Fruit fly (Drosophila melanogaster) whole organism, prepupa: Measurements from ENCODE around the gene SP555.

ENCODE experiments used
- CG10631 ChIP-seq: fragments of 200-800 bp; sonication (Bioruptor generic); optimal IDR thresholded peaks from 2 replicates; lab custom pipeline; 2016; ENCODE audit warnings: missing biosample characterization, missing genetic modification characterization
- CG11294 ChIP-seq: fragments of 200-800 bp; sonication (Bioruptor generic); IDR thresholded peaks from 2 replicates; pipeline ENCODE4 v1.3.6; 2022; ENCODE audit warnings: missing biosample characterization, missing genetic modification characterization
- CG15336 ChIP-seq: fragments of 200-800 bp; sonication (Bioruptor generic); IDR thresholded peaks from 2 replicates; pipeline ENCODE4 v1.3.6; 2022; ENCODE audit warnings: missing biosample characterization, missing genetic modification characterization
- CG1621 ChIP-seq: fragments of 200-800 bp; sonication (Bioruptor generic); optimal IDR thresholded peaks from 3 replicates; lab custom pipeline; 2018; ENCODE audit warnings: missing biosample characterization, mild to moderate bottlenecking, missing genetic modification characterization
- CG31627 ChIP-seq: fragments of 200-800 bp; sonication (Bioruptor generic); optimal IDR thresholded peaks from 3 replicates; lab custom pipeline; 2016; ENCODE audit warnings: missing biosample characterization, missing genetic modification characterization
- CG4318 ChIP-seq: fragments of 200-800 bp; sonication (Bioruptor generic); optimal IDR thresholded peaks from 3 replicates; lab custom pipeline; 2017; ENCODE audit warnings: missing biosample characterization, mild to moderate bottlenecking, missing genetic modification characterization
- CG6163 ChIP-seq: fragments of 200-800 bp; sonication (Bioruptor generic); IDR thresholded peaks from 3 replicates; pipeline ENCODE4 v1.3.6; 2022; ENCODE audit warnings: missing biosample characterization, missing genetic modification characterization
- CG6276 ChIP-seq: fragments of 200-800 bp; sonication (Bioruptor generic); optimal IDR thresholded peaks from 2 replicates; lab custom pipeline; 2017; ENCODE audit warnings: missing biosample characterization, mild to moderate bottlenecking, missing genetic modification characterization
- CG6792 ChIP-seq: fragments of 200-800 bp; sonication (Bioruptor generic); optimal IDR thresholded peaks from 3 replicates; lab custom pipeline; 2016; ENCODE audit warnings: missing biosample characterization, missing genetic modification characterization
- CG6854 ChIP-seq: fragments of 200-800 bp; sonication (Bioruptor generic); optimal IDR thresholded peaks from 2 replicates; lab custom pipeline; 2017; ENCODE audit warnings: missing biosample characterization, mild to moderate bottlenecking, missing genetic modification characterization
- CG7368 ChIP-seq: fragments of 200-800 bp; sonication (Bioruptor generic); optimal IDR thresholded peaks from 3 replicates; lab custom pipeline; 2016; ENCODE audit warnings: missing biosample characterization, missing genetic modification characterization
- CG8632 ChIP-seq: fragments of 200-800 bp; sonication (Bioruptor generic); optimal IDR thresholded peaks from 3 replicates; lab custom pipeline; 2016; ENCODE audit warnings: missing biosample characterization, missing genetic modification characterization
- Eip78C ChIP-seq: fragments of 200-800 bp; sonication (Bioruptor generic); peaks from one replicate; lab custom pipeline; 2016; ENCODE audit warnings: missing biosample characterization, missing genetic modification characterization
- Eip93F ChIP-seq: fragments of 200-800 bp; sonication (Bioruptor generic); optimal IDR thresholded peaks from 2 replicates; lab custom pipeline; 2016; ENCODE audit warnings: missing biosample characterization, mild to moderate bottlenecking, missing genetic modification characterization
- Ets96B ChIP-seq: fragments of 200-800 bp; optimal IDR thresholded peaks from 2 replicates; lab custom pipeline; 2019; ENCODE audit warnings: missing biosample characterization, mild to moderate bottlenecking, missing genetic modification characterization, moderate library complexity
- Gug ChIP-seq: fragments of 200-800 bp; sonication (Bioruptor generic); IDR thresholded peaks from 2 replicates; pipeline ENCODE4 v1.3.6; 2022; ENCODE audit warnings: missing biosample characterization, missing genetic modification characterization
- Hr39 ChIP-seq: fragments of 200-800 bp; sonication (Bioruptor generic); optimal IDR thresholded peaks from 2 replicates; lab custom pipeline; 2016; ENCODE audit warnings: missing biosample characterization, missing genetic modification characterization
- Lpt ChIP-seq: fragments of 200-800 bp; sonication (Bioruptor generic); optimal IDR thresholded peaks from 3 replicates; lab custom pipeline; 2016; ENCODE audit warnings: missing biosample characterization, missing genetic modification characterization
- Met ChIP-seq: fragments of 200-800 bp; sonication (Bioruptor generic); optimal IDR thresholded peaks from 3 replicates; lab custom pipeline; 2016; ENCODE audit warnings: missing biosample characterization, missing genetic modification characterization
- Sox102F ChIP-seq: fragments of 200-800 bp; sonication (Bioruptor generic); optimal IDR thresholded peaks from 2 replicates; lab custom pipeline; 2016; ENCODE audit warnings: missing biosample characterization, mild to moderate bottlenecking, missing genetic modification characterization
- Sox14 ChIP-seq: fragments of 200-800 bp; sonication (Bioruptor generic); optimal IDR thresholded peaks from 3 replicates; lab custom pipeline; 2016; ENCODE audit warnings: missing biosample characterization, missing genetic modification characterization
- Sox15 ChIP-seq: fragments of 200-800 bp; sonication (Bioruptor generic); optimal IDR thresholded peaks from 3 replicates; lab custom pipeline; 2016; ENCODE audit warnings: missing biosample characterization, missing genetic modification characterization
- acj6 ChIP-seq: fragments of 200-800 bp; sonication (Bioruptor generic); optimal IDR thresholded peaks from 3 replicates; lab custom pipeline; 2016; ENCODE audit warnings: missing biosample characterization, missing genetic modification characterization
- cyc ChIP-seq: fragments of 200-800 bp; sonication (Bioruptor generic); optimal IDR thresholded peaks from 3 replicates; lab custom pipeline; 2016; ENCODE audit warnings: missing biosample characterization, missing genetic modification characterization
- eg ChIP-seq: fragments of 200-800 bp; sonication (Bioruptor generic); IDR thresholded peaks from 3 replicates; pipeline ENCODE4 v1.3.6; 2022; ENCODE audit warnings: missing biosample characterization, missing genetic modification characterization
- esn ChIP-seq: fragments of 200-800 bp; sonication (Bioruptor generic); optimal IDR thresholded peaks from 2 replicates; lab custom pipeline; 2016; ENCODE audit warnings: missing biosample characterization, mild to moderate bottlenecking, missing genetic modification characterization, moderate library complexity
- fd59A ChIP-seq: fragments of 200-800 bp; sonication (Bioruptor generic); optimal IDR thresholded peaks from 2 replicates; lab custom pipeline; 2017; ENCODE audit warnings: missing biosample characterization, mild to moderate bottlenecking, missing genetic modification characterization, missing genetic modification reagents
- fkh ChIP-seq: fragments of 200-800 bp; sonication (Bioruptor generic); optimal IDR thresholded peaks from 3 replicates; lab custom pipeline; 2017; ENCODE audit warnings: missing biosample characterization, mild to moderate bottlenecking, missing genetic modification characterization, moderate library complexity
- net ChIP-seq: fragments of 200-800 bp; sonication (Bioruptor generic); optimal IDR thresholded peaks from 3 replicates; lab custom pipeline; 2016; ENCODE audit warnings: missing biosample characterization, missing genetic modification characterization
- pdm3 ChIP-seq: fragments of 200-800 bp; sonication (Bioruptor generic); optimal IDR thresholded peaks from 3 replicates; lab custom pipeline; 2016; ENCODE audit warnings: missing biosample characterization, missing genetic modification characterization
- ss ChIP-seq, 2 experiments: fragments of 200-800 bp; sonication (Bioruptor generic); optimal IDR thresholded peaks; 2 replicates in 1 of 2; 3 replicates in 1 of 2; lab custom pipeline; 2017 to 2018; ENCODE audit warnings: mild to moderate bottlenecking in 2 of 2, missing biosample characterization in 2 of 2, missing genetic modification characterization in 2 of 2, moderate library complexity in 1 of 2
- svp ChIP-seq: fragments of 200-800 bp; sonication (Bioruptor generic); peaks from one replicate; lab custom pipeline; 2016; ENCODE audit warnings: missing biosample characterization, missing genetic modification characterization
- vri ChIP-seq: fragments of 200-800 bp; sonication (Bioruptor generic); optimal IDR thresholded peaks from 3 replicates; lab custom pipeline; 2016; ENCODE audit warnings: missing biosample characterization, mild to moderate bottlenecking, missing genetic modification characterization

The SP555 gene

DNA sequence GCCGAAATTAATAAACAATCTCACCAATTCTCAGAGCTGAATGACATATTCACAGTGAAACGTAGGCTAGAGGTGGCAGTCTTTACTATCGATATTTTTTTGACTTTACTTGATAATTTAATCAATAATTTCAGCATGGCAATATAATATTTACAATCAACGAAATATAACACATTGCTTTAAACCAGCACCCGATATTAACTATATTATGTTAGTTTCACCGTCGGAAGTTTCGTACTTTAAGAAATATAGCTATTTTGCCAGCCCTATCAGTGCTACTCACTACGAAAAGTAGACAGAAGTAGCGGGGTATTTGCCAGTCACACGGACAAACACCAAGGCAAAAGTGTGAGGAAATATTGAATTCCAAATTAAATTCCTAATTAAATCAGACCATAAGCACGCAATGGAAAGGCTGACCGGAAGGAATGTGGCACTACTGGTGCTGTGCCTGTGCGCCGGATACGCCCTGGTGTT is 26.7 kb upstream of the SP555 start, which contains the start of the genes CG31917, Tfb5 and SelT (continued):
- TF ChIP-seq acj6, result peak; percentile 65
- TF ChIP-seq CG6163, result peak; percentile 12; the same call in 1 of the 3 replicates
- TF ChIP-seq Eip78C (GFP tag; lab: Kevin White, UChicago), result no peak
- peak; percentile 50 for TF ChIP-seq Sox14 (GFP tag; lab: Kevin White, UChicago)
- no peak for TF ChIP-seq Eip93F (GFP tag; lab: Kevin White, UChicago)
- no peak for TF ChIP-seq CG6276
- no peak for TF ChIP-seq CG4318 (GFP tag; lab: Kevin White, UChicago)
- TF ChIP-seq CG6792 (GFP tag; lab: Kevin White, UChicago), result peak; percentile 42
- TF ChIP-seq Sox15 (GFP tag; lab: Kevin White, UChicago), result peak; percentile 31
- TF ChIP-seq ss (GFP tag; optimal IDR thresholded peaks at IDR 0.05; lab: Kevin White, UChicago), result no peak
- TF ChIP-seq pdm3, result no peak
- no peak for TF ChIP-seq CG8632 (GFP tag; lab: Kevin White, UChicago)
- TF ChIP-seq fkh (GFP tag; lab: Kevin White, UChicago), result no peak
- peak; percentile 73 for TF ChIP-seq esn (GFP tag; lab: Kevin White, UChicago)
- no peak for TF ChIP-seq Sox102F
- peak; percentile 63; the same call in 2 of the 3 replicates for TF ChIP-seq eg (GFP tag; lab: Robert Waterston, UW)
- TF ChIP-seq, all 60 proteins: peak for 20

DNA sequence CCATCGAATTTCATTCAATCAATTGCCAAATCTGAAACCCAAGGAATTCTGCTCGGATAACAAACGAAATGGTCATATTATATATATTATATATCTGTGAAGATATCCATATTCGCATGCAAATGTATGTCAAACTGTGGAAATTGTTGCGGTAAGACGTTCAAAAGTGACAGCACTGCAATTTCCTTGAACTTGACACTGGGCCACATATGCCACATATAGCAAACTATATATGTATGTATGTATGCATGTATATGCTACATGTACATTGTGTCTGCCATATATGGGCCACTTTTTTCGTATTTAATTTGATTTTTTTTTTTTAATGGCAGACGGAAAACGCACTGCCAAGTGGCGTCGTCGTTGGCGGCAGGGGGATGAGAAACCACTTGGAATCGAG is 17.0 kb upstream of the SP555 start:
- no peak for TF ChIP-seq Met (GFP tag; lab: Kevin White, UChicago)
- no peak for TF ChIP-seq esn (GFP tag; lab: Kevin White, UChicago)
- no peak for TF ChIP-seq Sox15 (GFP tag; lab: Kevin White, UChicago)
- no peak for TF ChIP-seq CG31627 (GFP tag; lab: Kevin White, UChicago)
- no peak for TF ChIP-seq Sox102F
- TF ChIP-seq Hr39 (GFP tag; lab: Kevin White, UChicago), result no peak
- no peak for TF ChIP-seq cyc
- no peak for TF ChIP-seq fd59A
- TF ChIP-seq vri (GFP tag; lab: Kevin White, UChicago), result no peak
- no peak for TF ChIP-seq acj6
- TF ChIP-seq Ets96B (tag; lab: Kevin White, UChicago), result no peak
- TF ChIP-seq CG7368 (GFP tag; lab: Kevin White, UChicago), result no peak
- no peak for TF ChIP-seq eg (GFP tag; lab: Robert Waterston, UW)
- TF ChIP-seq CG6854 (GFP tag; lab: Kevin White, UChicago), result no peak
- no peak for TF ChIP-seq net

DNA sequence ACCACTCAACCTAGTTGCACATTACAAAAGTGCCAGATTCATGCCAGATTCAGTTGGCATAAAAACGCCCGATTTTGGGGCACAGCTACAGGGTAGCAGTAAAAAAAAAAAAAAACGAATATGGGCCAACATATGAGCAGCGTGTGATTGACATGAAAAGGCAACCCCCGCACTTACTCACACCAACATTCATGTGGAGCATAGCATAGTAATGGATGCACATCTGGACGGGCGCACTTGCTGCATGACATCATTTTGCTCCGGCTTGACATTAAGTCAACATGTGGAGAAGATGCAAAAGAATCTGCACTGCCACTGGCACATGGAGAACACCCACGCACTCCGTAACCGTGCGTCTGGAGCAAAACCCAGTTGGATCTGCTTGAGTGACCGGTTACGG is 14.9 kb upstream of the SP555 start:
- TF ChIP-seq Ets96B (tag; lab: Kevin White, UChicago) (no peak), svp (GFP tag; lab: Kevin White, UChicago) (peak; percentile 22), Sox15 (GFP tag; lab: Kevin White, UChicago) (no peak), fkh (GFP tag; lab: Kevin White, UChicago) (no peak), CG10631 (no peak), fd59A (no peak), Gug (GFP tag; lab: Robert Waterston, UW) (no peak), Met (GFP tag; lab: Kevin White, UChicago) (no peak)

DNA sequence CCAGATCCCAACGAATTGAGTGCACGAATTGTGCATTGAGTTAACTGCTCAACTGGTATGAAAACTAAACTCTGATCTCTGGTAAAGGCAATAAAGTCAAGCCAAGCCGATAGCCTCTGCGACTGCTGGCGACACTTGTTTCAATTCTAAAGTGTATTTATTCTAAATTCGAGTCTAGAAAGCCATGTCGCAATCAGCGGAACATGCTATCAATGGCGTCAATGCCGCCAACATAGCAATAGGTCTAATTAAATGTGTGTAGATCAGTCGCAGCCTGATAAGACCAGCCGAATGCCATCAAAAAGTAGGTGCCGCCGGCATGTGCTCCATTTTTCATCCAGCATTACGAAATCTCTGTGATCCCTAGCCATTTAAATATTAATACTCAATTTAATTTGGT is 12.0 kb upstream of the SP555 start:
- no peak for TF ChIP-seq CG11294 (GFP tag; lab: Robert Waterston, UW)

DNA sequence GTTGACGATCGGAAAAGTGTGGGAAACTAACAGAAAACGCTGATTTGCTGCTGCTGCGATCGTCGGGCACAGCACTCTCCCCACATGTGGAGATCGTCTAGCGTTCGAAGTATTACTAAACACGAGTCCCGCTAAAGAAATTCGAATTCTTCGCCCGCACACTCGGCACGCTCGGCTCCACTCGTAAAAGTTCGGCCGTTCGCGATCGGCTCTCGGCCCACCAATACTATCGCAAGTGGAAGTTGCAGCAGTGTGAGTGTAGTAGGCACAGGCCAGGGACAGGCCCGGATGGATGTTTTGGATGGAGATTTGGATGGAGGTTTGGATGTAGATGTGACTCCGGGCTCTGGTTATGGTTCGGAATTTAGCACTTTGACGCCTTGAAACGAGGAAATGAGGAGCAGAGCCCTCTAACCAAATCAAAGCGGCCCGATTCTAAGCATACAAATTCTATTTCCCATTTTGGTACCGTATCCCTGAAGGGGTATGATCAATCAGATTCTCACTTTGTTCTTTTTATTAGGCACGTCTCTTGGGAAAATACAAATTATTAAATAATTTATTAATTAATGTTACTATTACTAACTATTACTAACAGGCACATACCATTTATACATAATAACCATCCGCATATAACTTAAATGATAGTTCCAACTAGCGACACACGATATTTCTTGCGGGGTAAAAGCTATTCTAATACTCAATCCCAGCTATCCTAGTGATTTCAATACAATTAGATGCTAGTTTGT is 10.0 kb upstream of the SP555 start:
- TF ChIP-seq svp (GFP tag; lab: Kevin White, UChicago) (peak; percentile 39), fd59A (no peak)

DNA sequence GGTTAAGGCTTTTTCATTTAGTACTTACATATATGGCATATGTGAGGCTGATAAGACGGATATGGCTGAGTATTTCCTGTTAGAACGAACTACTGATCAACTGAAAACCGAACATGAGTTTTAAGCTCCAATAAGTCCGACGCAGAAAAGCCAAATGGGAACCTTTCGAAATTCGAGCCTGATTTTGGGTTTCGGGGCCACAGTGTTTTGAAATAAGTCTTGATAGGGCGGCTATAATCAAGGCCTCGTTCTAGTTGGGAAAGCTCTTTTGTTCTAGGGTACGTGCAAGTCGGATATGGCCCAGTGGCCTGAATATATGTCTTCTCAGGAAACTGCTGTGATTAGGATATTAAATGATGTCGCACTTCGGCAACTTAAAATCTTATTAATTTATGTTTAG is 9.4 kb upstream of the SP555 start, which contains the start of gene vkg:
Gene vkg, minus strand, starts transcription at position 101 of the 400 bp plus-strand sequence.
- TF ChIP-seq CG15336 (GFP tag; lab: Robert Waterston, UW) (no peak), Lpt (GFP tag; lab: Kevin White, UChicago) (no peak), pdm3 (no peak), Sox14 (GFP tag; lab: Kevin White, UChicago) (no peak), CG1621 (tag; lab: Kevin White, UChicago) (no peak)
